Fruit fly (Drosophila melanogaster) whole organism, embryonic: ENCODE measurements around the gene Gga.

Source experiments
- Adf1 ChIP-seq: fragments of 200-800 bp; sonication (Bioruptor generic); IDR thresholded peaks from 2 replicates; pipeline ENCODE4 v1.3.6; 2022; ENCODE audit warnings: missing biosample characterization, missing genetic modification characterization
- Atf6 ChIP-seq: fragments of 200-800 bp; sonication (Bioruptor generic); IDR thresholded peaks from 2 replicates; pipeline ENCODE4 v1.3.6; 2022; ENCODE audit warnings: missing biosample characterization, missing genetic modification characterization
- Bgb ChIP-seq: fragments of 200-800 bp; sonication (Bioruptor generic); IDR thresholded peaks from 2 replicates; pipeline ENCODE4 v1.3.6; 2022; ENCODE audit warnings: missing biosample characterization, missing genetic modification characterization; ENCODE audit not compliant: partially characterized antibody
- CG10979 ChIP-seq: fragments of 200-800 bp; sonication (Bioruptor generic); optimal IDR thresholded peaks from 2 replicates; lab custom pipeline; 2018; ENCODE audit warnings: missing biosample characterization, mild to moderate bottlenecking, missing genetic modification characterization, moderate library complexity
- CG12071 ChIP-seq: fragments of 200-800 bp; sonication (Bioruptor generic); optimal IDR thresholded peaks from 3 replicates; lab custom pipeline; 2018; ENCODE audit warnings: missing biosample characterization, mild to moderate bottlenecking, missing genetic modification characterization
- CG13894 ChIP-seq: fragments of 200-800 bp; sonication (Bioruptor generic); optimal IDR thresholded peaks from 3 replicates; lab custom pipeline; 2018; ENCODE audit warnings: missing biosample characterization, mild to moderate bottlenecking, missing genetic modification characterization, moderate library complexity
- CG15269 ChIP-seq: fragments of 200-800 bp; sonication (Bioruptor generic); optimal IDR thresholded peaks from 2 replicates; lab custom pipeline; 2018; ENCODE audit warnings: missing biosample characterization, mild to moderate bottlenecking, missing genetic modification characterization, moderate library complexity
- CG15601 ChIP-seq: fragments of 200-800 bp; sonication (Bioruptor generic); optimal IDR thresholded peaks from 3 replicates; lab custom pipeline; 2019; ENCODE audit warnings: missing biosample characterization, mild to moderate bottlenecking, missing genetic modification characterization, moderate library complexity
- CG17385 ChIP-seq: fragments of 200-800 bp; sonication (Bioruptor generic); optimal IDR thresholded peaks from 3 replicates; lab custom pipeline; 2018; ENCODE audit warnings: missing biosample characterization, mild to moderate bottlenecking, missing genetic modification characterization
- CG1832 ChIP-seq: fragments of 200-800 bp; sonication (Bioruptor generic); optimal IDR thresholded peaks from 2 replicates; lab custom pipeline; 2017; ENCODE audit warnings: missing biosample characterization, mild to moderate bottlenecking, missing genetic modification characterization, inconsistent platforms
- CG18476 ChIP-seq: fragments of 200-800 bp; sonication (Bioruptor generic); optimal IDR thresholded peaks from 2 replicates; lab custom pipeline; 2016; ENCODE audit warnings: missing biosample characterization, mild to moderate bottlenecking, missing genetic modification characterization
- CG30403 ChIP-seq: fragments of 200-800 bp; sonication (Bioruptor generic); optimal IDR thresholded peaks from 3 replicates; lab custom pipeline; 2016; ENCODE audit warnings: missing biosample characterization, missing genetic modification characterization
- CG30431 ChIP-seq: fragments of 200-800 bp; sonication (Bioruptor generic); optimal IDR thresholded peaks from 2 replicates; lab custom pipeline; 2017; ENCODE audit warnings: missing biosample characterization, missing genetic modification characterization
- CG3065 ChIP-seq: fragments of 200-800 bp; sonication (Bioruptor generic); optimal IDR thresholded peaks from 2 replicates; lab custom pipeline; 2016; ENCODE audit warnings: missing biosample characterization, missing genetic modification characterization
- CG32532 ChIP-seq: fragments of 200-800 bp; sonication (Bioruptor generic); IDR thresholded peaks from 2 replicates; pipeline ENCODE4 v1.3.6; 2022; ENCODE audit warnings: missing biosample characterization, missing genetic modification characterization
- CG3407 ChIP-seq: fragments of 200-800 bp; sonication (Bioruptor generic); optimal IDR thresholded peaks from 2 replicates; lab custom pipeline; 2018; ENCODE audit warnings: missing biosample characterization, mild to moderate bottlenecking, missing genetic modification characterization
- CG3847 ChIP-seq: fragments of 200-800 bp; sonication (Bioruptor generic); IDR thresholded peaks from 2 replicates; pipeline ENCODE4 v1.3.6; 2022; ENCODE audit warnings: missing biosample characterization, missing genetic modification characterization
- CG5245 ChIP-seq: fragments of 200-800 bp; sonication (Bioruptor generic); optimal IDR thresholded peaks from 3 replicates; lab custom pipeline; 2016; ENCODE audit warnings: missing biosample characterization, missing genetic modification characterization
- CG6175 ChIP-seq: fragments of 200-800 bp; sonication (Bioruptor generic); IDR thresholded peaks from 3 replicates; pipeline ENCODE4 v1.3.6; 2022; ENCODE audit warnings: missing biosample characterization, missing genetic modification characterization
- CG6272 ChIP-seq: fragments of 200-800 bp; sonication (Bioruptor generic); IDR thresholded peaks from 2 replicates; pipeline ENCODE4 v1.3.6; 2022; ENCODE audit warnings: missing biosample characterization, missing genetic modification characterization
- CG6683 ChIP-seq: fragments of 200-800 bp; sonication (Bioruptor generic); optimal IDR thresholded peaks from 2 replicates; lab custom pipeline; 2017; ENCODE audit warnings: missing biosample characterization, mild to moderate bottlenecking, missing genetic modification characterization, missing genetic modification reagents
- CG9797 ChIP-seq: fragments of 200-800 bp; sonication (Bioruptor generic); optimal IDR thresholded peaks from 3 replicates; lab custom pipeline; 2018; ENCODE audit warnings: missing biosample characterization, mild to moderate bottlenecking, missing genetic modification characterization
- Ets97D ChIP-seq: fragments of 200-800 bp; sonication (Bioruptor generic); optimal IDR thresholded peaks from 3 replicates; lab custom pipeline; 2016; ENCODE audit warnings: missing biosample characterization, missing genetic modification characterization
- GATAe ChIP-seq: fragments of 200-800 bp; sonication (Bioruptor generic); conservative IDR thresholded peaks from 2 replicates; pipeline ENCODE4 v1.3.6; 2022; ENCODE audit warnings: missing biosample characterization, missing genetic modification characterization
- Hmx ChIP-seq: fragments of 200-800 bp; sonication (Bioruptor generic); optimal IDR thresholded peaks from 2 replicates; lab custom pipeline; 2016; ENCODE audit warnings: missing biosample characterization, missing genetic modification characterization
- Kr ChIP-seq: fragments of 200-800 bp; sonication (Bioruptor generic); optimal IDR thresholded peaks from 2 replicates; lab custom pipeline; 2017; ENCODE audit warnings: missing biosample characterization, mild to moderate bottlenecking, missing genetic modification characterization
- Mes4 ChIP-seq: fragments of 200-800 bp; sonication (Bioruptor generic); optimal IDR thresholded peaks from 2 replicates; lab custom pipeline; 2016; ENCODE audit warnings: missing biosample characterization, missing genetic modification characterization
- NfI ChIP-seq: fragments of 200-800 bp; sonication (Bioruptor generic); optimal IDR thresholded peaks from 3 replicates; lab custom pipeline; 2018; ENCODE audit warnings: missing biosample characterization, mild to moderate bottlenecking, missing genetic modification characterization, moderate library complexity
- Poxn ChIP-seq: fragments of 200-800 bp; sonication (Bioruptor generic); IDR thresholded peaks from 2 replicates; pipeline ENCODE4 v1.3.6; 2022; ENCODE audit warnings: missing biosample characterization, missing genetic modification characterization
- Usf ChIP-seq: fragments of 200-800 bp; sonication (Bioruptor generic); optimal IDR thresholded peaks from 2 replicates; lab custom pipeline; 2017; ENCODE audit warnings: missing genotype, missing biosample characterization, missing genetic modification characterization
- ato ChIP-seq: fragments of 200-800 bp; sonication (Bioruptor generic); IDR thresholded peaks from 2 replicates; pipeline ENCODE4 v1.3.6; 2022; ENCODE audit warnings: missing biosample characterization, missing genetic modification characterization; ENCODE audit not compliant: partially characterized antibody
- bbx ChIP-seq: fragments of 200-800 bp; sonication (Bioruptor generic); IDR thresholded peaks from 2 replicates; pipeline ENCODE4 v1.3.6; 2022; ENCODE audit warnings: missing biosample characterization, missing genetic modification characterization; ENCODE audit not compliant: partially characterized antibody
- bowl ChIP-seq: fragments of 200-800 bp; sonication (Bioruptor generic); IDR thresholded peaks from 2 replicates; pipeline ENCODE4 v1.3.6; 2022; ENCODE audit warnings: missing biosample characterization, missing genetic modification characterization
- danr ChIP-seq: fragments of 200-800 bp; sonication (Bioruptor generic); IDR thresholded peaks from 2 replicates; pipeline ENCODE4 v1.3.6; 2022; ENCODE audit warnings: missing biosample characterization, missing genetic modification characterization
- emc ChIP-seq: fragments of 200-800 bp; sonication (Bioruptor generic); optimal IDR thresholded peaks from 2 replicates; lab custom pipeline; 2016; ENCODE audit warnings: missing biosample characterization, missing genetic modification characterization
- ems ChIP-seq: fragments of 200-800 bp; sonication (Bioruptor generic); optimal IDR thresholded peaks from 3 replicates; lab custom pipeline; 2016; ENCODE audit warnings: missing biosample characterization, missing genetic modification characterization
- grn ChIP-seq: fragments of 200-800 bp; sonication (Bioruptor generic); optimal IDR thresholded peaks from 3 replicates; lab custom pipeline; 2017; ENCODE audit warnings: missing biosample characterization, missing genetic modification characterization
- hkb ChIP-seq, 2 experiments: fragments of 200-800 bp in 1 of 2; fragments of >200 bp in 1 of 2; sonication (Bioruptor generic) in 1 of 2; IDR thresholded peaks in 1 of 2; optimal IDR thresholded peaks in 1 of 2; 2 replicates each; pipeline versions ENCODE4 v1.3.6 to Lab custom; 2017 to 2022; ENCODE audit warnings: missing biosample characterization in 1 of 2, missing genetic modification characterization in 1 of 2
- ken ChIP-seq: fragments of 200-800 bp; sonication (Bioruptor generic); IDR thresholded peaks from 3 replicates; pipeline ENCODE4 v1.3.6; 2022; ENCODE audit warnings: missing biosample characterization, missing genetic modification characterization
- kni ChIP-seq: fragments of 200-800 bp; sonication (Bioruptor generic); optimal IDR thresholded peaks from 3 replicates; lab custom pipeline; 2017; ENCODE audit warnings: mild to moderate bottlenecking, missing biosample characterization, missing genetic modification reagents, missing genetic modification characterization
- knrl ChIP-seq: fragments of 200-800 bp; sonication (Bioruptor generic); IDR thresholded peaks from 3 replicates; pipeline ENCODE4 v1.3.6; 2022; ENCODE audit warnings: missing biosample characterization, missing genetic modification characterization; ENCODE audit not compliant: partially characterized antibody
- odd ChIP-seq: fragments of 200-800 bp; sonication (Bioruptor generic); optimal IDR thresholded peaks from 2 replicates; lab custom pipeline; 2017; ENCODE audit warnings: missing biosample characterization, mild to moderate bottlenecking, missing genetic modification characterization
- onecut ChIP-seq: fragments of 200-800 bp; sonication (Bioruptor generic); IDR thresholded peaks from 2 replicates; pipeline ENCODE4 v1.3.6; 2022; ENCODE audit warnings: missing biosample characterization, missing genetic modification characterization
- pb ChIP-seq: fragments of 200-800 bp; sonication (Bioruptor generic); optimal IDR thresholded peaks from 3 replicates; lab custom pipeline; 2016; ENCODE audit warnings: missing biosample characterization, missing genetic modification characterization
- phol ChIP-seq: fragments of 200-800 bp; sonication (Bioruptor generic); optimal IDR thresholded peaks from 3 replicates; lab custom pipeline; 2018; ENCODE audit warnings: missing biosample characterization, mild to moderate bottlenecking, missing genetic modification characterization, moderate library complexity
- repo ChIP-seq: fragments of 200-800 bp; sonication (Bioruptor generic); optimal IDR thresholded peaks from 2 replicates; lab custom pipeline; 2016; ENCODE audit warnings: missing biosample characterization, missing genetic modification characterization
- shn ChIP-seq: fragments of 200-800 bp; sonication (Bioruptor generic); optimal IDR thresholded peaks from 3 replicates; lab custom pipeline; 2016; ENCODE audit warnings: missing biosample characterization, missing genetic modification characterization
- so ChIP-seq: fragments of 200-800 bp; sonication (Bioruptor generic); IDR thresholded peaks from 3 replicates; pipeline ENCODE4 v1.3.6; 2022; ENCODE audit warnings: missing biosample characterization, missing genetic modification characterization
- sr ChIP-seq: fragments of 200-800 bp; sonication (Bioruptor generic); IDR thresholded peaks from 3 replicates; pipeline ENCODE4 v1.3.6; 2022; ENCODE audit warnings: missing biosample characterization, missing genetic modification characterization

Gga gene

DNA sequence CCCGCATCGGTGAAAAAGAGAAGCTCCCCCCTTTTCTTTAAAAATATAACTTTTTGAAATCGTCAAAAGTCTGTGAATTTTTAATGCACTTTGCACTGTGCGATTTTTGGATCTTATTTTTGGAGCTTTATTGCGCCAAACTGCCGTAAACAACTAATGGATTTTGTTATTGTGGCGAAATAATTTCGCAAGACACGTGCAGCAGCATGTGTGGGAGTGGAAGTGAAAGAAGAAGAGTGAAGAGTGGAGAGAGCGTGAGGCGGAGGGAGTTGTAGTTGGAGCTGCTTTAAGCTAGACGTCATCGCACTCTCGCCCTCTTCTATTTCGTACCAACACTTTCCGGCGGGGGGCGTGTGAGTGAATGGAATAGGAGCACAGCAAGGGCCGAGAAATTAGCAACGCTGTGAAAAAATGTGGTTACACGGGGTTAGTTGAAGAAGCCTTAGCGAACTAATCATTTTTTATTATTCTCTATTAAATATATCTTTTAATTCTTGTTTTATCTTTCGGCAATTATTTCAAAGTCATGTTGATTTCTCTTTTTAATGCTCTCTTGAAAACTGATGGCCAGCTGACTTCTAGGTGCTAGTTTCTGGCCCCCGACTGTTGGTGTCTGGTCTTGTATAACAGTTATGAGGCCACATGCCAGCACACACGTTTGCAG, 17.3 kb upstream of the Gga start (continued):
- TF ChIP-seq knrl (no peak), pb (peak; percentile 23), Hmx (GFP tag; lab: Kevin White, UChicago) (peak; percentile 72), odd (GFP tag; lab: Kevin White, UChicago) (peak; percentile 92), GATAe (GFP tag; lab: Robert Waterston, UW) (peak; percentile 77), ato (no peak), CG15269 (peak; percentile 97), CG6272 (peak; percentile 82), CG6175 (GFP tag; lab: Robert Waterston, UW) (peak; percentile 81), CG18476 (GFP tag; lab: Kevin White, UChicago) (peak; percentile 90), CG6683 (GFP tag; lab: Kevin White, UChicago) (peak; percentile 90), CG17385 (GFP tag; lab: Kevin White, UChicago) (peak; percentile 92), CG30431 (GFP tag; lab: Kevin White, UChicago) (peak; percentile 85), phol (tag; lab: Kevin White, UChicago) (peak; percentile 93), CG30403 (peak; percentile 93), Atf6 (GFP tag; lab: Robert Waterston, UW) (peak; percentile 96), CG3407 (peak; percentile 89), Mes4 (GFP tag; lab: Kevin White, UChicago) (peak; percentile 54), Usf (GFP tag; lab: Kevin White, UChicago) (peak; percentile 91), CG1832 (GFP tag; lab: Kevin White, UChicago) (no peak), grn (GFP tag; lab: Kevin White, UChicago) (peak; percentile 37), CG13894 (tag; lab: Kevin White, UChicago) (peak; percentile 91), Ets97D (GFP tag; lab: Kevin White, UChicago) (peak; percentile 22), Kr (GFP tag; lab: Kevin White, UChicago) (no peak), CG32532 (peak; percentile 96), CG9797 (GFP tag; lab: Kevin White, UChicago) (peak; percentile 38), CG5245 (GFP tag; lab: Kevin White, UChicago) (peak; percentile 72), onecut (GFP tag; lab: Robert Waterston, UW) (peak; percentile 90), NfI (peak; percentile 93), hkb (optimal IDR thresholded peaks at IDR 0.05; lab: Kevin White, UChicago) (no peak), hkb (GFP tag; IDR thresholded peaks at IDR 0.05; lab: Robert Waterston, UW) (peak; percentile 96), CG10979 (tag; lab: Kevin White, UChicago) (peak; percentile 93), repo (GFP tag; lab: Kevin White, UChicago) (no peak), CG3847 (peak; percentile 93), CG12071 (peak; percentile 88), CG15601 (tag; lab: Kevin White, UChicago) (peak; percentile 92), danr (peak; percentile 89), Poxn (GFP tag; lab: Robert Waterston, UW) (peak; percentile 83), ems (GFP tag; lab: Kevin White, UChicago) (peak; percentile 76), so (GFP tag; lab: Robert Waterston, UW) (peak; percentile 95), shn (GFP tag; lab: Kevin White, UChicago) (peak; percentile 17), emc (GFP tag; lab: Kevin White, UChicago) (peak; percentile 6), kni (GFP tag; lab: Kevin White, UChicago) (peak; percentile 93), Bgb (GFP tag; lab: Robert Waterston, UW) (no peak), CG3065 (GFP tag; lab: Kevin White, UChicago) (peak; percentile 82), sr (GFP tag; lab: Robert Waterston, UW) (peak; percentile 64; the same call in 2 of the 3 replicates), bowl (GFP tag; lab: Robert Waterston, UW) (peak; percentile 87), bbx (GFP tag; lab: Robert Waterston, UW) (no peak), Adf1 (GFP tag; lab: Robert Waterston, UW) (peak; percentile 70), ken (GFP tag; lab: Robert Waterston, UW) (peak; percentile 81)
